Worm (Caenorhabditis elegans): Measurements from ENCODE around the gene fbxa-167.

fbxa-167 gene

DNA sequence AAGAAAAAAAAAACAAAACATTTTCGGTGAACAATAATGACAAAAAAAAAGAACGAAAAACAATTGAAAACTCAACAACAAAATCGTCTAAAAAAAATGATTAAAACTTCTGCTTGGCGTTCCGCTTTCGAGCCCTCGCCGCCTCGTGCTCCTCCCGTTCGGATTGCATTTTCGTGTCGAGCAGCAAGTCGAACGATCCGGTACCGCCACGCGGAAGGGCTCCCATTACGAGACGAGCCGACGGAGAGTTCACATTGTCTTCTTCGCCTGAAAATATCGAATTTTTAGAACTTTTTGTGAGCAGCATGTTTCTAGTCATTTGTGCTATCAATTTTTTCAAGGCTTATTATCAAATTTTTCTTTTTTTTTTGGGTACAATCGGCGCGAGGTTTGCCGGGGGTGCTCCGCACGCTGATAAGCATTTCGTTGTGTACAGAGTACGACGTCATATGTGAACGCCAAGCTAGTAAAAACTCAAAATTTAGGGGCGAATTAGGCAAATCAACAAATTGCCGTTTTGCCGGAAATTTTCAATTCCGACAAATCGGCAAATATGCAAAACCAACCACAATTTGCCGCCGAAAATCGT lies 29.5 kb downstream of the fbxa-167 start (continued):
- TF ChIP-seq rbr-2 (tag; optimal IDR thresholded peaks at IDR 0.05), result no peak
- no peak for TF ChIP-seq zfp-2 (tag; optimal IDR thresholded peaks at IDR 0.05)
- no peak for TF ChIP-seq arid-1 (GFP tag; conservative IDR thresholded peaks at IDR 0.05)
- TF ChIP-seq F37D6.2 (tag; optimal IDR thresholded peaks at IDR 0.05), result no peak
- no peak for TF ChIP-seq Y75B8A.6 (GFP tag; IDR thresholded peaks at IDR 0.05)
- no peak for TF ChIP-seq cey-2 (tag; optimal IDR thresholded peaks at IDR 0.05; ENCODE audit: borderline replicate concordance, insufficient read depth)
- TF ChIP-seq gei-8 (GFP tag; optimal IDR thresholded peaks at IDR 0.05), result no peak
- no peak for TF ChIP-seq dmd-8 (GFP tag; IDR thresholded peaks at IDR 0.05)
- TF ChIP-seq ceh-32 (tag; optimal IDR thresholded peaks at IDR 0.05; ENCODE audit: poor library complexity), result no peak
- no peak for TF ChIP-seq lim-7 (GFP tag; IDR thresholded peaks at IDR 0.05)
- TF ChIP-seq ces-1 (GFP tag; optimal IDR thresholded peaks at IDR 0.05), result no peak
- no peak for TF ChIP-seq ceh-62 (tag; optimal IDR thresholded peaks at IDR 0.05)
- no peak for TF ChIP-seq skn-1 (tag; optimal IDR thresholded peaks at IDR 0.05)
- no peak; the same call in 1 of the 2 replicates for TF ChIP-seq vab-7 (GFP tag; IDR thresholded peaks at IDR 0.05)
- TF ChIP-seq T20F7.1 (GFP tag; optimal IDR thresholded peaks at IDR 0.05), result no peak
- no peak for TF ChIP-seq ZK337.2 (GFP tag; IDR thresholded peaks at IDR 0.05)
- peak; percentile 23 for TF ChIP-seq nhr-48 (tag; optimal IDR thresholded peaks at IDR 0.05)
- no peak for TF ChIP-seq tra-1 (GFP tag; IDR thresholded peaks at IDR 0.05)
- no peak for TF ChIP-seq nhr-11 (tag; optimal IDR thresholded peaks at IDR 0.05)
- TF ChIP-seq ztf-7 (tag; optimal IDR thresholded peaks at IDR 0.05), result no peak
- TF ChIP-seq nhr-28 (tag; optimal IDR thresholded peaks at IDR 0.05), result peak; percentile 75
- no peak for TF ChIP-seq F10B5.3 (tag; optimal IDR thresholded peaks at IDR 0.05)
- no peak for TF ChIP-seq hif-1 (tag; optimal IDR thresholded peaks at IDR 0.05)
- TF ChIP-seq egl-27 (tag; optimal IDR thresholded peaks at IDR 0.05), result no peak

- no peak for TF ChIP-seq mxl-3 (GFP tag; optimal IDR thresholded peaks at IDR 0.05)
- TF ChIP-seq tag-97 (GFP tag; IDR thresholded peaks at IDR 0.05), result no peak
- peak; percentile 39; the same call in 1 of the 2 replicates for TF ChIP-seq dmd-6 (GFP tag; IDR thresholded peaks at IDR 0.05)
- peak; percentile 74 for TF ChIP-seq hlh-30 (tag; optimal IDR thresholded peaks at IDR 0.05; ENCODE audit: insufficient read depth)
- TF ChIP-seq dve-1 (tag; optimal IDR thresholded peaks at IDR 0.05; ENCODE audit: insufficient read depth), result peak; percentile 49
- TF ChIP-seq hlh-11 (tag; optimal IDR thresholded peaks at IDR 0.05), result peak; percentile 35
- no peak for TF ChIP-seq aly-2 (tag; optimal IDR thresholded peaks at IDR 0.05)
- peak; percentile 10 for TF ChIP-seq mep-1 (tag; optimal IDR thresholded peaks at IDR 0.05)
- TF ChIP-seq mes-2 (tag; optimal IDR thresholded peaks at IDR 0.05; ENCODE audit: poor library complexity, severe bottlenecking), result peak; percentile 22
Observed at ce11 chrII:13672057-13672456, 30.8 kb downstream of the fbxa-167 start.

- TF ChIP-seq mdt-29 (GFP tag; IDR thresholded peaks at IDR 0.05), result no peak
- TF ChIP-seq daf-16 (GFP tag; optimal IDR thresholded peaks at IDR 0.05), result no peak
- peak; percentile 4 for TF ChIP-seq daf-16 (tag; optimal IDR thresholded peaks at IDR 0.05)
- peak; percentile 70 for TF ChIP-seq hlh-11 (tag; optimal IDR thresholded peaks at IDR 0.05)
- peak in 1 of 2 experiments; percentile 7 for TF ChIP-seq hif-1 (tag; optimal IDR thresholded peaks at IDR 0.05)
- peak; percentile 68 for TF ChIP-seq hlh-30 (tag; optimal IDR thresholded peaks at IDR 0.05; ENCODE audit: insufficient read depth)
- TF ChIP-seq mxl-3 (GFP tag; optimal IDR thresholded peaks at IDR 0.05), result peak; percentile 27
- TF ChIP-seq dmd-6 (GFP tag; IDR thresholded peaks at IDR 0.05), result 0 out of 2 replicates have a peak, but pooled peaks have one; percentile 20
- no peak for TF ChIP-seq ztf-7 (tag; optimal IDR thresholded peaks at IDR 0.05)
- no peak for TF ChIP-seq cey-2 (tag; optimal IDR thresholded peaks at IDR 0.05; ENCODE audit: borderline replicate concordance, insufficient read depth)
- TF ChIP-seq nhr-102 (tag; optimal IDR thresholded peaks at IDR 0.05), result peak; percentile 45
- TF ChIP-seq mes-2 (tag; optimal IDR thresholded peaks at IDR 0.05; ENCODE audit: poor library complexity, severe bottlenecking), result peak; percentile 11
- TF ChIP-seq T26A8.4 (GFP tag; IDR thresholded peaks at IDR 0.05), result 0 out of 2 replicates have a peak, but pooled peaks have one; percentile 16
- TF ChIP-seq nhr-77 (tag; optimal IDR thresholded peaks at IDR 0.05), result peak; percentile 20
- TF ChIP-seq nhr-28 (tag; optimal IDR thresholded peaks at IDR 0.05), result peak; percentile 29
- no peak for TF ChIP-seq ama-1 (optimal IDR thresholded peaks at IDR 0.05)
- TF ChIP-seq mdl-1 (tag; optimal IDR thresholded peaks at IDR 0.05), result peak in 1 of 2 experiments; percentile 66
- no peak for TF ChIP-seq rbr-2 (tag; optimal IDR thresholded peaks at IDR 0.05)
- peak in 1 of 2 experiments; percentile 32 for TF ChIP-seq unc-62 (GFP tag; optimal IDR thresholded peaks at IDR 0.05 in 1 of 2)
- no peak for TF ChIP-seq unc-62 (tag; optimal IDR thresholded peaks at IDR 0.05)
- 0 out of 2 replicates have a peak, but pooled peaks have one; percentile 24 for TF ChIP-seq lin-1 (GFP tag; IDR thresholded peaks at IDR 0.05)
- TF ChIP-seq dve-1 (tag; optimal IDR thresholded peaks at IDR 0.05; ENCODE audit: insufficient read depth), result peak; percentile 27
- peak; percentile 15 for TF ChIP-seq aha-1 (tag)
- TF ChIP-seq nhr-48 (tag; optimal IDR thresholded peaks at IDR 0.05), result peak; percentile 48
Observed at ce11 chrII:13673605-13674193, 32.4 kb downstream of the fbxa-167 start.
